Fruit fly (Drosophila melanogaster) whole organism: ENCODE results near the gene AIF.

Experiments used
- CG8478 ChIP-seq: fragments of >200 bp; optimal IDR thresholded peaks from 2 replicates; lab custom pipeline; 2018; ENCODE audit warnings: inconsistent platforms
- Dll ChIP-seq: fragments of >200 bp; optimal IDR thresholded peaks from 2 replicates; lab custom pipeline; 2017
- EcR ChIP-seq, 2 experiments: fragments of >200 bp; optimal IDR thresholded peaks; 2 replicates each; lab custom pipeline; 2017; ENCODE audit warnings: missing biosample characterization in 2 of 2, missing genetic modification characterization in 2 of 2, missing genetic modification reagents in 2 of 2
- pan ChIP-seq: fragments of >200 bp; optimal IDR thresholded peaks from 2 replicates; lab custom pipeline; 2017
- psq ChIP-seq: fragments of >200 bp; optimal IDR thresholded peaks from 2 replicates; lab custom pipeline; 2017
- usp ChIP-seq: fragments of >200 bp; optimal IDR thresholded peaks from 2 replicates; lab custom pipeline; 2017; ENCODE audit warnings: missing biosample characterization, missing genetic modification characterization, mixed read lengths

Gene AIF

dm6 chr2L:2200136-2201036 lies 48.8 kb downstream of the AIF start:
- TF ChIP-seq Dll (lab: Kevin White, UChicago) = no peak
- TF ChIP-seq EcR (GFP tag; optimal IDR thresholded peaks at IDR 0.05; lab: Kevin White, UChicago) = peak; percentile 100
- no peak for TF ChIP-seq psq (lab: Kevin White, UChicago)

dm6 chr2L:2201107-2201561 lies 49.6 kb downstream of the AIF start:
- TF ChIP-seq CG8478 (lab: Kevin White, UChicago) (no peak), EcR (GFP tag; optimal IDR thresholded peaks at IDR 0.05; lab: Kevin White, UChicago) (peak in 1 of 2 experiments; percentile 82), pan (lab: Kevin White, UChicago) (no peak)

- TF ChIP-seq Dll (lab: Kevin White, UChicago) = peak; percentile 29
- TF ChIP-seq CG8478 (lab: Kevin White, UChicago) = no peak
- peak; percentile 98 for TF ChIP-seq EcR (GFP tag; optimal IDR thresholded peaks at IDR 0.05; lab: Kevin White, UChicago)
- TF ChIP-seq usp (GFP tag; lab: Kevin White, UChicago) = no peak
Measured at dm6 chr2L:2202018-2202852, 50.7 kb downstream of the AIF start.

- no peak for TF ChIP-seq usp (GFP tag; lab: Kevin White, UChicago)
- TF ChIP-seq EcR (GFP tag; optimal IDR thresholded peaks at IDR 0.05; lab: Kevin White, UChicago) = peak; percentile 98 to 99
- TF ChIP-seq psq (lab: Kevin White, UChicago) = no peak
Measured at dm6 chr2L:2202853-2203717, 51.5 kb downstream of the AIF start.
